Fruit fly (Drosophila melanogaster) whole organism, embryonic: ENCODE data around the gene rno.

ENCODE experiments used
- CG1024 ChIP-seq: fragments of 200-800 bp; sonication (Bioruptor generic); IDR thresholded peaks from 2 replicates; pipeline ENCODE4 v1.3.6; 2022; ENCODE audit warnings: missing biosample characterization, missing genetic modification characterization
- CG10274 ChIP-seq: fragments of 200-800 bp; sonication (Bioruptor generic); optimal IDR thresholded peaks from 3 replicates; lab custom pipeline; 2017; ENCODE audit warnings: missing biosample characterization, mild to moderate bottlenecking, missing genetic modification characterization
- CG11085 ChIP-seq: fragments of 200-800 bp; sonication (Bioruptor generic); IDR thresholded peaks from 2 replicates; pipeline ENCODE4 v1.3.6; 2022; ENCODE audit warnings: missing biosample characterization, missing genetic modification characterization
- CG12071 ChIP-seq: fragments of 200-800 bp; sonication (Bioruptor generic); optimal IDR thresholded peaks from 3 replicates; lab custom pipeline; 2018; ENCODE audit warnings: missing biosample characterization, mild to moderate bottlenecking, missing genetic modification characterization
- CG12942 ChIP-seq: fragments of 200-800 bp; sonication (Bioruptor generic); optimal IDR thresholded peaks from 3 replicates; lab custom pipeline; 2016; ENCODE audit warnings: missing biosample characterization, missing genetic modification characterization
- CG14014 ChIP-seq: fragments of 200-800 bp; sonication (Bioruptor generic); IDR thresholded peaks from 2 replicates; pipeline ENCODE4 v1.3.6; 2022; ENCODE audit warnings: missing biosample characterization, missing genetic modification characterization
- CG14050 ChIP-seq: fragments of 200-800 bp; sonication (Bioruptor generic); IDR thresholded peaks from 3 replicates; pipeline ENCODE4 v1.3.6; 2022; ENCODE audit warnings: missing biosample characterization, missing genetic modification characterization
- CG14441 ChIP-seq: fragments of 200-800 bp; sonication (Bioruptor generic); IDR thresholded peaks from 2 replicates; pipeline ENCODE4 v1.3.6; 2022; ENCODE audit warnings: missing biosample characterization, missing genetic modification characterization
- CG1529 ChIP-seq: fragments of 200-800 bp; sonication (Bioruptor generic); optimal IDR thresholded peaks from 3 replicates; lab custom pipeline; 2018; ENCODE audit warnings: missing biosample characterization, missing genetic modification characterization
- CG17385 ChIP-seq: fragments of 200-800 bp; sonication (Bioruptor generic); optimal IDR thresholded peaks from 3 replicates; lab custom pipeline; 2018; ENCODE audit warnings: missing biosample characterization, mild to moderate bottlenecking, missing genetic modification characterization
- CG17612 ChIP-seq: fragments of 200-800 bp; sonication (Bioruptor generic); IDR thresholded peaks from 2 replicates; pipeline ENCODE4 v1.3.6; 2022; ENCODE audit warnings: missing biosample characterization, missing genetic modification characterization
- CG18011 ChIP-seq: fragments of 200-800 bp; sonication (Bioruptor generic); optimal IDR thresholded peaks from 2 replicates; lab custom pipeline; 2017; ENCODE audit warnings: missing biosample characterization, missing genetic modification characterization, mild to moderate bottlenecking, moderate library complexity, missing genotype
- CG18599 ChIP-seq: fragments of 200-800 bp; sonication (Bioruptor generic); optimal IDR thresholded peaks from 3 replicates; lab custom pipeline; 2017; ENCODE audit warnings: missing biosample characterization, missing genetic modification characterization, mild to moderate bottlenecking, moderate library complexity, missing genetic modification reagents
- CG2129 ChIP-seq: fragments of 200-800 bp; sonication (Bioruptor generic); IDR thresholded peaks from 2 replicates; pipeline ENCODE4 v1.3.6; 2022; ENCODE audit warnings: missing biosample characterization, missing genetic modification characterization; ENCODE audit not compliant: partially characterized antibody
- CG2678 ChIP-seq: fragments of 200-800 bp; sonication (Bioruptor generic); optimal IDR thresholded peaks from 3 replicates; lab custom pipeline; 2019; ENCODE audit warnings: missing biosample characterization, mild to moderate bottlenecking, missing genetic modification characterization, moderate library complexity
- CG2889 ChIP-seq: fragments of 200-800 bp; sonication (Bioruptor generic); IDR thresholded peaks from 3 replicates; pipeline ENCODE4 v1.3.6; 2022; ENCODE audit warnings: missing biosample characterization, missing genetic modification characterization
- CG33213 ChIP-seq: fragments of 200-800 bp; sonication (Bioruptor generic); optimal IDR thresholded peaks from 3 replicates; lab custom pipeline; 2016; ENCODE audit warnings: missing biosample characterization, missing genetic modification characterization
- CG34224 ChIP-seq: fragments of 200-800 bp; sonication (Bioruptor generic); IDR thresholded peaks from 3 replicates; pipeline ENCODE4 v1.3.6; 2022; ENCODE audit warnings: missing biosample characterization, missing genetic modification characterization; ENCODE audit not compliant: partially characterized antibody
- CG3838 ChIP-seq: fragments of 200-800 bp; sonication (Bioruptor generic); optimal IDR thresholded peaks from 3 replicates; lab custom pipeline; 2016; ENCODE audit warnings: missing biosample characterization, missing genetic modification characterization
- CG7271 ChIP-seq: fragments of 200-800 bp; sonication (Bioruptor generic); optimal IDR thresholded peaks from 2 replicates; lab custom pipeline; 2018; ENCODE audit warnings: missing biosample characterization, mild to moderate bottlenecking, missing genetic modification characterization, moderate library complexity
- CG8290 ChIP-seq, 3 experiments: fragments of 200-800 bp; sonication (Bioruptor generic); optimal IDR thresholded peaks; 2 replicates each; lab custom pipeline; 2016 to 2019; ENCODE audit warnings: missing biosample characterization in 3 of 3, missing genetic modification characterization in 3 of 3, mild to moderate bottlenecking in 2 of 3, moderate library complexity in 1 of 3
- CG9437 ChIP-seq: fragments of 200-800 bp; sonication (Bioruptor generic); optimal IDR thresholded peaks from 2 replicates; lab custom pipeline; 2018; ENCODE audit warnings: missing biosample characterization, mild to moderate bottlenecking, missing genetic modification characterization
- Deaf1 ChIP-seq: fragments of 200-800 bp; optimal IDR thresholded peaks from 3 replicates; lab custom pipeline; 2019; ENCODE audit warnings: missing biosample characterization, mild to moderate bottlenecking, missing genetic modification characterization, moderate library complexity
- Dll ChIP-seq: fragments of 200-800 bp; sonication (Bioruptor generic); IDR thresholded peaks from 4 replicates; pipeline ENCODE4 v1.3.6; 2022; ENCODE audit warnings: missing biosample characterization, missing genetic modification characterization; ENCODE audit not compliant: partially characterized antibody
- Dp ChIP-seq: fragments of 200-800 bp; sonication (Bioruptor generic); optimal IDR thresholded peaks from 2 replicates; lab custom pipeline; 2018; ENCODE audit warnings: missing biosample characterization, mild to moderate bottlenecking, missing genetic modification characterization, moderate library complexity
- H2.0 ChIP-seq: fragments of 200-800 bp; sonication (Bioruptor generic); IDR thresholded peaks from 2 replicates; pipeline ENCODE4 v1.3.6; 2022; ENCODE audit warnings: missing biosample characterization, missing genetic modification characterization
- Med ChIP-seq: fragments of 200-800 bp; sonication (Bioruptor generic); peaks from one replicate; lab custom pipeline; 2016; ENCODE audit warnings: missing biosample characterization, missing genetic modification characterization, mild to moderate bottlenecking, inconsistent platforms, moderate library complexity
- Mrtf ChIP-seq: fragments of 200-800 bp; sonication (Bioruptor generic); IDR thresholded peaks from 3 replicates; pipeline ENCODE4 v1.3.6; 2022; ENCODE audit warnings: missing biosample characterization, missing genetic modification characterization
- PHDP ChIP-seq: fragments of 200-800 bp; sonication (Bioruptor generic); optimal IDR thresholded peaks from 3 replicates; lab custom pipeline; 2018; ENCODE audit warnings: missing biosample characterization, mild to moderate bottlenecking, missing genetic modification characterization, moderate library complexity
- amos ChIP-seq: fragments of 200-800 bp; sonication (Bioruptor generic); IDR thresholded peaks from 2 replicates; pipeline ENCODE4 v1.3.6; 2022; ENCODE audit warnings: missing biosample characterization, missing genetic modification characterization; ENCODE audit not compliant: partially characterized antibody
- bab2 ChIP-seq: fragments of 200-800 bp; sonication (Bioruptor generic); optimal IDR thresholded peaks from 2 replicates; lab custom pipeline; 2016; ENCODE audit warnings: missing biosample characterization, missing genetic modification characterization
- cas ChIP-seq: fragments of 200-800 bp; sonication (Bioruptor generic); IDR thresholded peaks from 2 replicates; pipeline ENCODE4 v1.3.6; 2022; ENCODE audit warnings: missing biosample characterization, missing genetic modification characterization
- crol ChIP-seq: fragments of 200-800 bp; sonication (Bioruptor generic); IDR thresholded peaks from 2 replicates; pipeline ENCODE4 v1.3.6; 2022; ENCODE audit warnings: missing biosample characterization, missing genetic modification characterization
- dan ChIP-seq: fragments of 200-800 bp; sonication (Bioruptor generic); IDR thresholded peaks from 2 replicates; pipeline ENCODE4 v1.3.6; 2022; ENCODE audit warnings: missing biosample characterization, missing genetic modification characterization
- disco-r ChIP-seq: fragments of 200-800 bp; sonication (Bioruptor generic); optimal IDR thresholded peaks from 2 replicates; lab custom pipeline; 2016; ENCODE audit warnings: missing biosample characterization, missing genetic modification characterization
- emc ChIP-seq: fragments of 200-800 bp; sonication (Bioruptor generic); optimal IDR thresholded peaks from 2 replicates; lab custom pipeline; 2016; ENCODE audit warnings: missing biosample characterization, missing genetic modification characterization
- gce ChIP-seq: fragments of 200-800 bp; sonication (Bioruptor generic); IDR thresholded peaks from 3 replicates; pipeline ENCODE4 v1.3.6; 2022; ENCODE audit warnings: missing biosample characterization, missing genetic modification characterization
- kni ChIP-seq: fragments of 200-800 bp; sonication (Bioruptor generic); optimal IDR thresholded peaks from 3 replicates; lab custom pipeline; 2017; ENCODE audit warnings: mild to moderate bottlenecking, missing biosample characterization, missing genetic modification reagents, missing genetic modification characterization
- lbe ChIP-seq: fragments of 200-800 bp; sonication (Bioruptor generic); optimal IDR thresholded peaks from 2 replicates; lab custom pipeline; 2016; ENCODE audit warnings: missing biosample characterization, mild to moderate bottlenecking, missing genetic modification characterization
- nerfin-2 ChIP-seq: fragments of 200-800 bp; sonication (Bioruptor generic); IDR thresholded peaks from 2 replicates; pipeline ENCODE4 v1.3.6; 2022; ENCODE audit warnings: missing biosample characterization, missing genetic modification characterization; ENCODE audit not compliant: partially characterized antibody
- pnt ChIP-seq: fragments of 200-800 bp; sonication (Bioruptor generic); optimal IDR thresholded peaks from 3 replicates; lab custom pipeline; 2016; ENCODE audit warnings: missing biosample characterization, missing genetic modification characterization
- psq ChIP-seq: fragments of 200-800 bp; sonication (Bioruptor generic); optimal IDR thresholded peaks from 2 replicates; lab custom pipeline; 2017; ENCODE audit warnings: missing biosample characterization, missing genetic modification characterization
- pum ChIP-seq: fragments of 200-800 bp; sonication (Bioruptor generic); optimal IDR thresholded peaks from 2 replicates; lab custom pipeline; 2016; ENCODE audit warnings: missing biosample characterization, missing genetic modification characterization
- repo ChIP-seq: fragments of 200-800 bp; sonication (Bioruptor generic); optimal IDR thresholded peaks from 2 replicates; lab custom pipeline; 2016; ENCODE audit warnings: missing biosample characterization, missing genetic modification characterization
- run ChIP-seq: fragments of 200-800 bp; sonication (Bioruptor generic); optimal IDR thresholded peaks from 3 replicates; lab custom pipeline; 2018; ENCODE audit warnings: missing biosample characterization, mild to moderate bottlenecking, missing genetic modification characterization
- schlank ChIP-seq: fragments of 200-800 bp; sonication (Bioruptor generic); optimal IDR thresholded peaks from 2 replicates; lab custom pipeline; 2018; ENCODE audit warnings: missing biosample characterization, mild to moderate bottlenecking, missing genetic modification characterization
- sim ChIP-seq: fragments of 200-800 bp; sonication (Bioruptor generic); IDR thresholded peaks from 2 replicates; pipeline ENCODE4 v1.3.6; 2022; ENCODE audit warnings: missing biosample characterization, missing genetic modification characterization
- slbo ChIP-seq: fragments of 200-800 bp; sonication (Bioruptor generic); IDR thresholded peaks from 2 replicates; pipeline ENCODE4 v1.3.6; 2022; ENCODE audit warnings: missing biosample characterization, missing genetic modification characterization
- tap ChIP-seq: fragments of 200-800 bp; optimal IDR thresholded peaks from 3 replicates; lab custom pipeline; 2019; ENCODE audit warnings: missing biosample characterization, mild to moderate bottlenecking, missing genetic modification characterization, moderate library complexity
- zf30C ChIP-seq: fragments of 200-800 bp; sonication (Bioruptor generic); optimal IDR thresholded peaks from 3 replicates; lab custom pipeline; 2018; ENCODE audit warnings: missing biosample characterization, mild to moderate bottlenecking, missing genetic modification characterization

Gene rno

dm6 chr3L:160446-161094, 39.0 kb downstream of the rno start (continued):
- TF ChIP-seq CG34224 (GFP tag; lab: Robert Waterston, UW) (no peak), pnt (no peak), disco-r (GFP tag; lab: Kevin White, UChicago) (no peak), gce (no peak), Mrtf (GFP tag; lab: Robert Waterston, UW) (no peak), sim (no peak), CG2129 (GFP tag; lab: Robert Waterston, UW) (no peak), CG1024 (GFP tag; lab: Robert Waterston, UW) (no peak), lbe (no peak), pum (no peak), CG3838 (GFP tag; lab: Kevin White, UChicago) (no peak), H2.0 (no peak), run (peak; percentile 72), CG14441 (GFP tag; lab: Robert Waterston, UW) (no peak), CG33213 (GFP tag; lab: Kevin White, UChicago) (no peak), CG12942 (GFP tag; lab: Kevin White, UChicago) (no peak), CG18599 (GFP tag; lab: Kevin White, UChicago) (no peak), dan (GFP tag; lab: Robert Waterston, UW) (no peak), CG8290 (GFP tag; optimal IDR thresholded peaks at IDR 0.05; lab: Kevin White, UChicago) (no peak), CG8290 (tag; optimal IDR thresholded peaks at IDR 0.05; lab: Kevin White, UChicago) (peak in 1 of 2 experiments; percentile 73), bab2 (GFP tag; lab: Kevin White, UChicago) (no peak), amos (GFP tag; lab: Robert Waterston, UW) (peak; percentile 43; the same call in 1 of the 2 replicates), repo (GFP tag; lab: Kevin White, UChicago) (no peak), emc (GFP tag; lab: Kevin White, UChicago) (no peak), PHDP (tag; lab: Kevin White, UChicago) (peak; percentile 30), CG12071 (no peak), kni (GFP tag; lab: Kevin White, UChicago) (peak; percentile 48), CG9437 (GFP tag; lab: Kevin White, UChicago) (no peak), CG2889 (GFP tag; lab: Robert Waterston, UW) (no peak), CG1529 (GFP tag; lab: Kevin White, UChicago) (no peak), tap (tag; lab: Kevin White, UChicago) (peak; percentile 12), CG11085 (no peak), CG2678 (tag; lab: Kevin White, UChicago) (peak; percentile 40), zf30C (GFP tag; lab: Kevin White, UChicago) (peak; percentile 33), psq (GFP tag; lab: Kevin White, UChicago) (no peak), slbo (GFP tag; lab: Robert Waterston, UW) (peak; percentile 19; the same call in 1 of the 2 replicates), crol (GFP tag; lab: Robert Waterston, UW) (no peak), CG17612 (GFP tag; lab: Robert Waterston, UW) (no peak), Dp (GFP tag; lab: Kevin White, UChicago) (no peak), CG7271 (tag; lab: Kevin White, UChicago) (no peak), CG17385 (no peak), Dll (GFP tag; lab: Robert Waterston, UW) (no peak), CG14050 (GFP tag; lab: Robert Waterston, UW) (no peak), CG14014 (GFP tag; lab: Robert Waterston, UW) (no peak; the same call in 1 of the 2 replicates), schlank (tag; lab: Kevin White, UChicago) (no peak), Med (GFP tag; lab: Kevin White, UChicago) (peak; percentile 91), Deaf1 (tag; lab: Kevin White, UChicago) (peak; percentile 91), CG18011 (no peak), CG10274 (no peak), cas (GFP tag; lab: Robert Waterston, UW) (no peak), nerfin-2 (no peak)
